Worm (Caenorhabditis elegans): ENCODE results near the gene C01C4.3.
A peak's percentile ranks its signal among the peaks of the same experiment; 100 is the strongest.

Gene C01C4.3

DNA sequence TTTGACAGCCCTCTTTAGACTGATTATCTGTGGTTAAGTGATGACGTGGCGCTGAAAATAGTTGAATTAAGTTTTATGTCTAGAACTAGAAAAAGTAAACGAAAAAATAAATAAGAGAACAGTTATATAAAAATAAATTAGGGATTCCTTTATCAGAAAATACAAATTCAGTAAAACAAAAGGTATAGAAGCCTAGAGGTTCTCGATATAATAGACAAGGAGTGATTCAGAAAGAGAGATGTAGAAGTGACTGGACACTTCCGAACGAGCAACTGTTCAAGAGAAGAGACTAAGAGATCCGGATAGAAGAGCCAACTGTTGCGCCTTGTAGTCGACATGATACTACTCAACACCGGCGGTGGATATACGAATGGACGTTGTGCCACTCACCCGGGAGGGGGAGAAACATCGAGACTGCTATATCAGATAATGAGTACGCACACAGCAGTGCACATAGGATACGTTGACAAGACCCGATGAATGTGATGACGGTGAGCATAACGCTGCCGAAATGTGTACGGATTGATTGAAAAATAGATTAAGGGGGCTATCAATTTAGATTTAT is 7.5 kb upstream of the C01C4.3 start, which contains the start of gene tag-278:
TSS of gene tag-278 (minus strand) at position 51 of the 565 bp plus-strand sequence.
- TF ChIP-seq nhr-23 (tag; optimal IDR thresholded peaks at IDR 0.05) (no peak), F13H6.1 (tag; optimal IDR thresholded peaks at IDR 0.05) (peak; percentile 72), lin-11 (tag; optimal IDR thresholded peaks at IDR 0.05) (no peak), nhr-77 (tag; optimal IDR thresholded peaks at IDR 0.05) (no peak), sma-9 (GFP tag; optimal IDR thresholded peaks at IDR 0.05) (peak; percentile 13), sma-9 (tag; optimal IDR thresholded peaks at IDR 0.05) (no peak), nhr-129 (tag; optimal IDR thresholded peaks at IDR 0.05) (peak; percentile 26), lin-13 (GFP tag; optimal IDR thresholded peaks at IDR 0.05) (no peak), C34F6.9 (tag; optimal IDR thresholded peaks at IDR 0.05) (peak; percentile 0), nhr-25 (tag; optimal IDR thresholded peaks at IDR 0.05) (no peak)

DNA sequence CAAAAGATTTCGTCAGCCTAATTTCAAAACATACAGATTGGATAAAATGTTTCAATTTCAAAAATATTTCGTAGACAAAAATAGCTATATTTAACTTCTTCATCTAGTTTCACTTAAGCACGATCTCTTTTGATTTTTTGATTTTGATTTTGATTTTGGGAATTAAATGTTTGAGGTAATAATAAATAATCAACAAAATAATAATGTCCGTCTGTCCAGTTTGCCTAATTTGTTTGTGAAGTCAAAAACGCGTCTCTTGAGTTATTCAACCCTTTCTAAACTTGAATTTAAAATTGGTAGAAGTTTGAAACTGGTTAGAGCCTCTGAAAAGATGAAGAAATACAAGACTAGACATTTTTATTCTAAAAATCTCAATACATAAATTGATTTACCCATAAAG is 6.9 kb upstream of the C01C4.3 start:
- TF ChIP-seq R02D3.7 (tag; optimal IDR thresholded peaks at IDR 0.05), result no peak

DNA sequence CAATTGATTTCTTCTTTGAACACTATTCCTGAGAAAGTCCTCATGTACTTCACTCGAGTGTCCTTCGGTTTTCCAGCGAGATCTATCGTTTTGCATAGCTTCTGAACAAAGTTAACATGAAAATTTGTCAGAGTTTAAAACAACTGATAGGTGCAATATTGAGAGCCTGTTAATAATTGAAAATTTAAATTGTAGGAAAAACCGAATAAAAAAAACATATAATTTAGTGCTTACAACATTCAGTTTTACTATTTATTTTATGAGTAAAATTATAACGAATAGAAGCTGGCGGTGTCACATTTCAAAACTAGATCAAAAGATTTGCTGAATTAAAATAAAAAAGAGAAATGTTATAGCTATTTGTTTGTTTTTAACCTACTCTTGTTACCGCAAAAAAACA is 3.6 kb upstream of the C01C4.3 start, which contains the start of gene C02F12.8:
TSS of gene C02F12.8 (minus strand) at position 101 of the 400 bp plus-strand sequence.
- TF ChIP-seq ZK546.5 (tag; optimal IDR thresholded peaks at IDR 0.05) (no peak), nhr-23 (tag; optimal IDR thresholded peaks at IDR 0.05) (no peak), blmp-1 (tag; optimal IDR thresholded peaks at IDR 0.05; ENCODE audit: insufficient read depth) (no peak), nhr-77 (tag; optimal IDR thresholded peaks at IDR 0.05) (no peak), ztf-1 (GFP tag; conservative IDR thresholded peaks at IDR 0.05) (no peak), ceh-16 (tag; optimal IDR thresholded peaks at IDR 0.05) (no peak), fos-1 (tag; optimal IDR thresholded peaks at IDR 0.05) (no peak), ztf-4 (tag; optimal IDR thresholded peaks at IDR 0.05) (no peak), nhr-25 (tag; optimal IDR thresholded peaks at IDR 0.05) (no peak), lin-39 (tag; optimal IDR thresholded peaks at IDR 0.05) (no peak), alr-1 (tag; optimal IDR thresholded peaks at IDR 0.05) (no peak), peb-1 (tag; optimal IDR thresholded peaks at IDR 0.05) (no peak), C34F6.9 (tag; optimal IDR thresholded peaks at IDR 0.05) (no peak), nhr-6 (tag; optimal IDR thresholded peaks at IDR 0.05) (no peak), Y55F3AM.14 (GFP tag; optimal IDR thresholded peaks at IDR 0.05) (no peak), unc-55 (GFP tag; optimal IDR thresholded peaks at IDR 0.05) (no peak), sma-9 (GFP tag; optimal IDR thresholded peaks at IDR 0.05) (no peak), sma-9 (tag; optimal IDR thresholded peaks at IDR 0.05) (no peak)

DNA sequence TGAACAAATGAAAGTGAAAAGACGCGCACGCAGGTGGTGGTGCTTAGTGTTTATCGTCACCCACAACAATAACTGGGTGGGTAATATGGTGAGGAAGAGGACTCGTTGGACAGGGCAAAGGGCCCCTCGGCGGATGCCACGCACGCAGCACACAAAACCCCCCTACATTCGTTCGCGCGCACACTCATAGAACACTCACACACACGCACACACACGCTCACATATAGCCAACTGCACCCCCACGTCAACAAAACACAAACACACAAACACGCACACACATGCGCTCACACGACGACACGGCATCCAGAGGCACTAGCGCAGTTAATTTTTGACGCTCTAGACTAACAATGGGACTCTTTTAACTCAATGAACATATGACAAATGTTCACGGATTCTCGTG is 2.5 kb upstream of the C01C4.3 start:
- TF ChIP-seq nhr-129 (tag; optimal IDR thresholded peaks at IDR 0.05), result peak; percentile 85
- TF ChIP-seq mab-5 (tag; optimal IDR thresholded peaks at IDR 0.05), result no peak
- TF ChIP-seq R02D3.7 (tag; optimal IDR thresholded peaks at IDR 0.05), result no peak
- peak; percentile 60 for TF ChIP-seq unc-55 (GFP tag; optimal IDR thresholded peaks at IDR 0.05)
- peak in 1 of 2 experiments; percentile 53 for TF ChIP-seq lsy-2 (tag; optimal IDR thresholded peaks at IDR 0.05)
- no peak for TF ChIP-seq elt-1 (tag; optimal IDR thresholded peaks at IDR 0.05)
- no peak for TF ChIP-seq ama-1 (optimal IDR thresholded peaks at IDR 0.05)
- TF ChIP-seq lin-13 (GFP tag; optimal IDR thresholded peaks at IDR 0.05), result no peak
- TF ChIP-seq ceh-82 (tag; optimal IDR thresholded peaks at IDR 0.05), result no peak
- TF ChIP-seq ceh-16 (tag; optimal IDR thresholded peaks at IDR 0.05), result no peak
- peak; percentile 65 for TF ChIP-seq F13H6.1 (tag; optimal IDR thresholded peaks at IDR 0.05)
- TF ChIP-seq sma-9 (GFP tag; optimal IDR thresholded peaks at IDR 0.05), result peak; percentile 14
- no peak for TF ChIP-seq sma-9 (tag; optimal IDR thresholded peaks at IDR 0.05)
- TF ChIP-seq nhr-23 (tag; optimal IDR thresholded peaks at IDR 0.05), result no peak
- TF ChIP-seq fos-1 (tag; optimal IDR thresholded peaks at IDR 0.05), result no peak
- TF ChIP-seq nhr-12 (tag; optimal IDR thresholded peaks at IDR 0.05), result no peak
- TF ChIP-seq mdl-1 (tag; optimal IDR thresholded peaks at IDR 0.05), result peak in 1 of 2 experiments; percentile 32
- no peak for TF ChIP-seq nhr-10 (tag; optimal IDR thresholded peaks at IDR 0.05)
- TF ChIP-seq snpc-4 (tag; optimal IDR thresholded peaks at IDR 0.05), result no peak
- peak; percentile 39 for TF ChIP-seq sem-4 (tag; optimal IDR thresholded peaks at IDR 0.05)
- TF ChIP-seq egl-27 (tag; optimal IDR thresholded peaks at IDR 0.05), result peak; percentile 22
- TF ChIP-seq nhr-11 (tag; optimal IDR thresholded peaks at IDR 0.05), result no peak
- no peak for TF ChIP-seq unc-62 (GFP tag; optimal IDR thresholded peaks at IDR 0.05)
- no peak for TF ChIP-seq ztf-4 (tag; optimal IDR thresholded peaks at IDR 0.05)
- TF ChIP-seq Y55F3AM.14 (GFP tag; optimal IDR thresholded peaks at IDR 0.05), result no peak
- no peak for TF ChIP-seq nhr-6 (tag; optimal IDR thresholded peaks at IDR 0.05)
- no peak for TF ChIP-seq peb-1 (tag; optimal IDR thresholded peaks at IDR 0.05)
- no peak for TF ChIP-seq ZK546.5 (tag; optimal IDR thresholded peaks at IDR 0.05)
- TF ChIP-seq nhr-77 (tag; optimal IDR thresholded peaks at IDR 0.05), result no peak
- no peak for TF ChIP-seq alr-1 (tag; optimal IDR thresholded peaks at IDR 0.05)
- TF ChIP-seq aly-2 (tag; optimal IDR thresholded peaks at IDR 0.05), result no peak
- no peak for TF ChIP-seq sma-3 (GFP tag; optimal IDR thresholded peaks at IDR 0.05)
- no peak for TF ChIP-seq unc-39 (tag; optimal IDR thresholded peaks at IDR 0.05)
- TF ChIP-seq mbf-1 (tag; optimal IDR thresholded peaks at IDR 0.05), result no peak
- TF ChIP-seq elt-3 (tag; optimal IDR thresholded peaks at IDR 0.05), result no peak
- no peak for TF ChIP-seq gmeb-1 (tag; optimal IDR thresholded peaks at IDR 0.05)
- TF ChIP-seq dmd-4 (tag; optimal IDR thresholded peaks at IDR 0.05), result no peak
- no peak for TF ChIP-seq nhr-21 (tag; optimal IDR thresholded peaks at IDR 0.05)
- TF ChIP-seq blmp-1 (tag; optimal IDR thresholded peaks at IDR 0.05; ENCODE audit: insufficient read depth), result no peak
- TF ChIP-seq nhr-237 (tag; optimal IDR thresholded peaks at IDR 0.05), result no peak
- peak; percentile 17 for TF ChIP-seq lin-11 (tag; optimal IDR thresholded peaks at IDR 0.05)

All from whole organism, L2 larva.